Fruit fly (Drosophila melanogaster): ENCODE measurements around the gene Try29F.

Try29F gene

dm6 chr2L:8951184-8951934 is 47.0 kb upstream of the Try29F start, which contains the start of gene C1GalTA:
TSS of gene C1GalTA (minus strand) at chr2L:8951216.
- TF ChIP-seq Myc (optimal IDR thresholded peaks at IDR 0.05) (no peak), HLH106 (tag; optimal IDR thresholded peaks at IDR 0.05) (peak; percentile 99), rgr (GFP tag; optimal IDR thresholded peaks at IDR 0.05) (peak; percentile 96), CG32264 (GFP tag; optimal IDR thresholded peaks at IDR 0.05) (no peak), Rel (GFP tag; optimal IDR thresholded peaks at IDR 0.05) (peak; percentile 65), Rel (tag; optimal IDR thresholded peaks at IDR 0.05) (peak; percentile 90), dl (GFP tag; optimal IDR thresholded peaks at IDR 0.05; ENCODE audit: insufficient read depth in 1 of 2, partially characterized antibody in 2 of 2) (peak; percentile 36 to 42), Jra (GFP tag; optimal IDR thresholded peaks at IDR 0.05) (peak; percentile 36), Hr78 (GFP tag; optimal IDR thresholded peaks at IDR 0.05) (no peak), psq (GFP tag; optimal IDR thresholded peaks at IDR 0.05) (peak; percentile 96), lola (GFP tag; optimal IDR thresholded peaks at IDR 0.05) (no peak), sv (GFP tag; optimal IDR thresholded peaks at IDR 0.05) (peak; percentile 87), CrebA (GFP tag; optimal IDR thresholded peaks at IDR 0.05; ENCODE audit: borderline replicate concordance) (no peak), Dif (GFP tag; optimal IDR thresholded peaks at IDR 0.05; ENCODE audit: partially characterized antibody) (peak; percentile 70), Abd-B (GFP tag; optimal IDR thresholded peaks at IDR 0.05) (no peak), foxo (GFP tag; optimal IDR thresholded peaks at IDR 0.05) (peak in 1 of 2 experiments; percentile 98), br (GFP tag; optimal IDR thresholded peaks at IDR 0.05) (peak; percentile 81), pan (optimal IDR thresholded peaks at IDR 0.05) (no peak), dmrt93B (GFP tag; optimal IDR thresholded peaks at IDR 0.05) (peak; percentile 96), tai (GFP tag; optimal IDR thresholded peaks at IDR 0.05) (peak; percentile 41), woc (GFP tag; optimal IDR thresholded peaks at IDR 0.05) (peak; percentile 69), Sp1 (GFP tag; optimal IDR thresholded peaks at IDR 0.05) (peak; percentile 99), Dfd (GFP tag; optimal IDR thresholded peaks at IDR 0.05) (peak; percentile 80), Hr83 (GFP tag; optimal IDR thresholded peaks at IDR 0.05; ENCODE audit: poor library complexity, severe bottlenecking) (no peak), GATAd (GFP tag; optimal IDR thresholded peaks at IDR 0.05) (no peak), usp (GFP tag; optimal IDR thresholded peaks at IDR 0.05) (no peak), sage (GFP tag; optimal IDR thresholded peaks at IDR 0.05) (peak; percentile 29), dsf (GFP tag; optimal IDR thresholded peaks at IDR 0.05; ENCODE audit: borderline replicate concordance) (no peak), Mio (GFP tag; optimal IDR thresholded peaks at IDR 0.05) (no peak), Vsx2 (GFP tag; optimal IDR thresholded peaks at IDR 0.05; ENCODE audit: partially characterized antibody) (no peak), jim (GFP tag; optimal IDR thresholded peaks at IDR 0.05) (no peak), fru (GFP tag; optimal IDR thresholded peaks at IDR 0.05) (peak; percentile 88), CG9705 (GFP tag; optimal IDR thresholded peaks at IDR 0.05) (peak; percentile 92), h (GFP tag; optimal IDR thresholded peaks at IDR 0.05) (peak; percentile 88), Hnf4 (GFP tag; optimal IDR thresholded peaks at IDR 0.05) (peak; percentile 83), ey (GFP tag; optimal IDR thresholded peaks at IDR 0.05) (peak; percentile 69), N (GFP tag; optimal IDR thresholded peaks at IDR 0.05) (no peak), OdsH (GFP tag; optimal IDR thresholded peaks at IDR 0.05) (peak; percentile 98), brk (GFP tag; optimal IDR thresholded peaks at IDR 0.05) (peak; percentile 88)

DNA sequence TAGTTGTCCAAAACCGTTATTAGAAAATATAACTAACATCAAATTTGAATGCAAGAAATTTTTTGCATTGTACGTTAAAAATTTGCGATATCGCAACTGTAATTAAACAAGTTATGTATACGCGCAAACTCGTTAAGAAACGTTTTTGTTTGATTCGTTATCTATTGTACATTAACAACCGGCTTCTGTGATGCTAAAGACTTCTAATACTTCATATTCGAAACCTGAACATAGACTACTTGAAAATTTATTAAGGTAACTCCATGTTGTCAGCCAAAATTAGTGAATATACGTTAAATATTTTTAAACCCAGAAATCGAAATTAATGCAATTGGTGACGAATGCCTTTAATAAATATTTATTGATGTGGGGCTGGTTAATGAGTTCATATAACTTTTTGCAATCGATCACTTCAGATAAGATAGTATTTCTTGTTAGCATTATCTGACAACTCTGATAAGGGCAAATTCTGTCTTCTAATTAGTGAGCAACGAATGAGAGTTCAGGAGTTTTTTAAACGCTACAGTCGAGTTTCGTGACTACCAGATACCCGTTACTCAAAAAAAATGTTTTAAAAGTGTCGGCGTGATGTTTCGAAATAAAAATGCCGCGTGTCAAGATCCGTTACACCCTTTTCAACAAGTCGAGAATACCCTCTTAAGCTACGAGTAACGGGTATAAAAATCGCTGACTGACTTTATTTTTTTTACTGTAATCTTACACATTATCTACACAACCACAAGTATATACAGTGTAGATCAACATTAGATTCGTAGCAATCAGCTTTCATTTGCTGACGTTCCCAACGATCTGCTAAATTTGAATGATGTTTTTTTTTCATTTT is 45.9 kb upstream of the Try29F start:
- TF ChIP-seq foxo (GFP tag; optimal IDR thresholded peaks at IDR 0.05): peak in 1 of 2 experiments; percentile 76
- TF ChIP-seq Hnf4 (GFP tag; optimal IDR thresholded peaks at IDR 0.05): peak; percentile 4
- no peak for TF ChIP-seq Hr83 (GFP tag; optimal IDR thresholded peaks at IDR 0.05; ENCODE audit: poor library complexity, severe bottlenecking)
- peak; percentile 74 for TF ChIP-seq rgr (GFP tag; optimal IDR thresholded peaks at IDR 0.05)
- peak; percentile 75 for TF ChIP-seq h (GFP tag; optimal IDR thresholded peaks at IDR 0.05)
- TF ChIP-seq fru (GFP tag; optimal IDR thresholded peaks at IDR 0.05): peak; percentile 71
- TF ChIP-seq lola (GFP tag; optimal IDR thresholded peaks at IDR 0.05): no peak
- peak; percentile 81 for TF ChIP-seq Dif (GFP tag; optimal IDR thresholded peaks at IDR 0.05; ENCODE audit: partially characterized antibody)
- TF ChIP-seq Vsx2 (GFP tag; optimal IDR thresholded peaks at IDR 0.05; ENCODE audit: partially characterized antibody): peak; percentile 49
- TF ChIP-seq woc (GFP tag; optimal IDR thresholded peaks at IDR 0.05): peak; percentile 48
- peak; percentile 25 for TF ChIP-seq tai (GFP tag; optimal IDR thresholded peaks at IDR 0.05)
- peak; percentile 68 for TF ChIP-seq br (GFP tag; optimal IDR thresholded peaks at IDR 0.05)
- peak; percentile 68 for TF ChIP-seq Sp1 (GFP tag; optimal IDR thresholded peaks at IDR 0.05)
- TF ChIP-seq psq (GFP tag; optimal IDR thresholded peaks at IDR 0.05): peak; percentile 48
- no peak for TF ChIP-seq Hr78 (GFP tag; optimal IDR thresholded peaks at IDR 0.05)
- TF ChIP-seq Myc (optimal IDR thresholded peaks at IDR 0.05): no peak
- TF ChIP-seq OdsH (GFP tag; optimal IDR thresholded peaks at IDR 0.05): peak; percentile 67
- peak; percentile 45 for TF ChIP-seq HLH106 (tag; optimal IDR thresholded peaks at IDR 0.05)
- peak; percentile 79 for TF ChIP-seq CrebA (GFP tag; optimal IDR thresholded peaks at IDR 0.05; ENCODE audit: borderline replicate concordance)
- TF ChIP-seq ey (GFP tag; optimal IDR thresholded peaks at IDR 0.05): peak; percentile 70
- no peak for TF ChIP-seq Dfd (GFP tag; optimal IDR thresholded peaks at IDR 0.05)

Data from whole organism, wandering third instar larva.